Fruit fly (Drosophila melanogaster): ENCODE results near the gene CG14089.

DNA sequence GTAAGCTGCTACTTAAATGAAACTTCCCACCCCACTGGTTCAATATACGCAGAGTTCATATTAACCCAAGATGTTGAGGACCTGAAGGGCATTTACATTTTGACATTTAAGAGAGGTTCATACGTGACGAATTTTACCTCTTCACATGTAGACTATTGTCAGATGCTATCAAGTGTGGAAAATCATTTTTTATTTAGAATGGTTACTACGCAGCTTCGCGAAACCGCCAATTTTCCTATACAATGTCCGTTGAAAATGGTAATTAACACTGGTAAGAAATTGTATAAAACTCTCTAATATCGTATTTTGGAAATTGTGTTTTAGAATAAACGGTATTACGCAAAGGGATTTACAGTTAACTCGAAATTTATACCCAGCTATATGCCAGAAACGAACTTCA lies 44.0 kb downstream of the CG14089 start:
- TF ChIP-seq CTCF (optimal IDR thresholded peaks at IDR 0.05) (no peak), CG8478 (optimal IDR thresholded peaks at IDR 0.05) (no peak)

Data from S2 (cell line).